Worm (Caenorhabditis elegans) whole organism, young adult: ENCODE measurements around the gene cpin-1.
A peak's percentile ranks its signal among the peaks of the same experiment; 100 is the strongest.

ENCODE experiments used
- B0336.3 ChIP-seq: fragments of 200-800 bp; sonication (Bioruptor generic); IDR thresholded peaks from 2 replicates; pipeline ENCODE4 v1.3.6; 2022; ENCODE audit warnings: missing genetic modification characterization, missing compliant biosample characterization
- C06A6.2 ChIP-seq: fragments of 200-800 bp; sonication (Bioruptor generic); conservative IDR thresholded peaks from 2 replicates; pipeline ENCODE4 v1.3.6; 2022; ENCODE audit warnings: missing genetic modification characterization, missing compliant biosample characterization
- C17E4.6 ChIP-seq: fragments of 200-800 bp; sonication (Bioruptor generic); IDR thresholded peaks from 2 replicates; pipeline ENCODE4 v1.3.6; 2022; ENCODE audit warnings: missing genetic modification reagents, missing genetic modification characterization, missing compliant biosample characterization
- F39B2.1 ChIP-seq: fragments of 200-800 bp; sonication (Bioruptor generic); IDR thresholded peaks from 2 replicates; pipeline ENCODE4 v1.3.6; 2022; ENCODE audit warnings: missing genetic modification reagents, missing genetic modification characterization, missing compliant biosample characterization
- F52B5.7 ChIP-seq: sonication (generic microtip); optimal IDR thresholded peaks from 2 replicates; lab custom pipeline; 2016; ENCODE audit warnings: mild to moderate bottlenecking, missing genetic modification characterization, missing compliant biosample characterization
- K11D2.4 ChIP-seq: fragments of 200-800 bp; sonication (Bioruptor generic); IDR thresholded peaks from 2 replicates; pipeline ENCODE4 v1.3.6; 2022; ENCODE audit warnings: missing genetic modification reagents, missing genetic modification characterization, missing compliant biosample characterization
- Y53G8AR.9 ChIP-seq: fragments of 200-800 bp; sonication (Bioruptor generic); conservative IDR thresholded peaks from 2 replicates; pipeline ENCODE4 v1.3.6; 2022; ENCODE audit warnings: missing genetic modification reagents, missing genetic modification characterization, missing compliant biosample characterization
- Y56A3A.18 ChIP-seq: fragments of 200-800 bp; sonication (Bioruptor generic); IDR thresholded peaks from 2 replicates; pipeline ENCODE4 v1.3.6; 2022; ENCODE audit warnings: missing genetic modification reagents, missing genetic modification characterization, missing compliant biosample characterization
- Y95B8A.8 ChIP-seq: fragments of 200-800 bp; sonication (Bioruptor generic); IDR thresholded peaks from 2 replicates; pipeline ENCODE4 v1.3.6; 2022; ENCODE audit warnings: missing genetic modification reagents, missing genetic modification characterization, missing compliant biosample characterization
- ama-1 ChIP-seq, 3 experiments: fragments of 150-350 bp in 1 of 3; sonication (generic microtip) in 2 of 3; optimal IDR thresholded peaks; 2 replicates each; lab custom pipeline; 2014 to 2018; ENCODE audit warnings: missing biosample characterization in 2 of 3, missing genetic modification characterization in 2 of 3, missing genetic modification reagents in 2 of 3
- bed-2 ChIP-seq: fragments of 200-800 bp; sonication (Bioruptor generic); IDR thresholded peaks from 2 replicates; pipeline ENCODE4 v1.3.6; 2022; ENCODE audit warnings: missing genetic modification reagents, missing genetic modification characterization, missing compliant biosample characterization
- ccch-3 ChIP-seq: fragments of 200-800 bp; sonication (Bioruptor generic); optimal IDR thresholded peaks from 2 replicates; lab custom pipeline; 2018; ENCODE audit warnings: mild to moderate bottlenecking, missing genetic modification characterization, missing compliant biosample characterization
- cebp-2 ChIP-seq: fragments of 200-800 bp; sonication (Bioruptor generic); IDR thresholded peaks from 2 replicates; pipeline ENCODE4 v1.3.6; 2022; ENCODE audit warnings: missing genetic modification characterization, missing compliant biosample characterization
- ceh-40 ChIP-seq: fragments of 200-800 bp; sonication (Bioruptor generic); IDR thresholded peaks from 2 replicates; pipeline ENCODE4 v1.3.6; 2022; ENCODE audit warnings: missing genetic modification characterization, missing compliant biosample characterization
- ceh-58 ChIP-seq: fragments of 200-800 bp; sonication (Bioruptor generic); IDR thresholded peaks from 2 replicates; pipeline ENCODE4 v1.3.6; 2022; ENCODE audit warnings: missing genetic modification characterization, missing compliant biosample characterization
- die-1 ChIP-seq: sonication (generic microtip); optimal IDR thresholded peaks from 2 replicates; lab custom pipeline; 2016; ENCODE audit warnings: missing genotype, mild to moderate bottlenecking, missing genetic modification characterization, missing compliant biosample characterization
- dpl-1 ChIP-seq: fragments of 150-350 bp; optimal IDR thresholded peaks from 2 replicates; lab custom pipeline; 2014; ENCODE audit warnings: missing biosample characterization, missing genetic modification reagents, missing genetic modification characterization
- fkh-3 ChIP-seq: sonication (generic microtip); optimal IDR thresholded peaks from 2 replicates; lab custom pipeline; 2016; ENCODE audit warnings: mild to moderate bottlenecking, missing genetic modification characterization, missing compliant biosample characterization
- gei-17 ChIP-seq: fragments of 200-800 bp; sonication (Bioruptor generic); optimal IDR thresholded peaks from 2 replicates; lab custom pipeline; 2018; ENCODE audit warnings: mild to moderate bottlenecking, missing genetic modification characterization, missing compliant biosample characterization
- hrde-1 ChIP-seq: sonication (generic microtip); optimal IDR thresholded peaks from 2 replicates; lab custom pipeline; 2016; ENCODE audit warnings: missing genetic modification characterization, mild to moderate bottlenecking, missing compliant biosample characterization, moderate library complexity, missing genotype, missing genetic modification reagents, borderline replicate concordance
- hsf-1 ChIP-seq: fragments of 200-800 bp; sonication (Bioruptor generic); IDR thresholded peaks from 2 replicates; pipeline ENCODE4 v1.3.6; 2022; ENCODE audit warnings: missing genetic modification reagents, missing genetic modification characterization, missing compliant biosample characterization
- let-526 ChIP-seq: fragments of 200-800 bp; sonication (Bioruptor generic); IDR thresholded peaks from 2 replicates; pipeline ENCODE4 v1.3.6; 2022; ENCODE audit warnings: missing genetic modification reagents, missing genetic modification characterization, missing compliant biosample characterization
- lin-40 ChIP-seq: sonication (generic microtip); optimal IDR thresholded peaks from 2 replicates; lab custom pipeline; 2016; ENCODE audit warnings: missing genetic modification characterization, mild to moderate bottlenecking, missing compliant biosample characterization, missing genotype, missing genetic modification reagents
- lin-54 ChIP-seq: fragments of 200-800 bp; sonication (Bioruptor generic); optimal IDR thresholded peaks from 2 replicates; lab custom pipeline; 2018; ENCODE audit warnings: mild to moderate bottlenecking, missing genetic modification characterization, missing compliant biosample characterization
- lsy-27 ChIP-seq: sonication (generic microtip); optimal IDR thresholded peaks from 2 replicates; lab custom pipeline; 2017; ENCODE audit warnings: missing genetic modification characterization, mild to moderate bottlenecking, missing compliant biosample characterization, antibody characterized with exemption, missing genotype, borderline replicate concordance; ENCODE audit not compliant: insufficient read depth
- madf-10 ChIP-seq: sonication (generic microtip); optimal IDR thresholded peaks from 2 replicates; lab custom pipeline; 2016; ENCODE audit warnings: mild to moderate bottlenecking, missing genetic modification characterization, missing compliant biosample characterization
- madf-3 ChIP-seq: fragments of 200-800 bp; sonication (Bioruptor generic); IDR thresholded peaks from 2 replicates; pipeline ENCODE4 v1.3.6; 2022; ENCODE audit warnings: missing genetic modification reagents, missing genetic modification characterization, missing compliant biosample characterization
- mcd-1 ChIP-seq: fragments of 200-800 bp; sonication (Bioruptor generic); IDR thresholded peaks from 2 replicates; pipeline ENCODE4 v1.3.6; 2022; ENCODE audit warnings: missing genetic modification reagents, missing genetic modification characterization, missing compliant biosample characterization
- mel-28 ChIP-seq: sonication (generic microtip); optimal IDR thresholded peaks from 2 replicates; lab custom pipeline; 2016; ENCODE audit warnings: borderline replicate concordance, mild to moderate bottlenecking, missing genetic modification characterization, missing compliant biosample characterization
- nfyb-1 ChIP-seq: fragments of 200-800 bp; sonication (Bioruptor generic); IDR thresholded peaks from 2 replicates; pipeline ENCODE4 v1.3.6; 2022; ENCODE audit warnings: missing genetic modification reagents, missing genetic modification characterization, missing compliant biosample characterization
- nhr-120 ChIP-seq: fragments of 200-800 bp; sonication (Bioruptor generic); IDR thresholded peaks from 2 replicates; pipeline ENCODE4 v1.3.6; 2022; ENCODE audit warnings: missing genetic modification characterization, missing compliant biosample characterization
- nhr-80 ChIP-seq: sonication (generic microtip); optimal IDR thresholded peaks from 2 replicates; lab custom pipeline; 2016; ENCODE audit warnings: missing genetic modification characterization, missing compliant biosample characterization
- nhr-90 ChIP-seq: sonication (generic microtip); optimal IDR thresholded peaks from 2 replicates; lab custom pipeline; 2016; ENCODE audit warnings: missing genotype, mild to moderate bottlenecking, missing genetic modification characterization, missing compliant biosample characterization
- pbrm-1 ChIP-seq: fragments of 200-800 bp; sonication (Bioruptor generic); IDR thresholded peaks from 2 replicates; pipeline ENCODE4 v1.3.6; 2022; ENCODE audit warnings: missing genetic modification reagents, missing genetic modification characterization, missing compliant biosample characterization
- pha-4 ChIP-seq: fragments of 150-350 bp; sonication (generic microtip); optimal IDR thresholded peaks from 2 replicates; lab custom pipeline; 2014; ENCODE audit warnings: missing biosample characterization, missing genetic modification reagents, missing genetic modification characterization
- rcor-1 ChIP-seq: fragments of 200-800 bp; sonication (Bioruptor generic); IDR thresholded peaks from 2 replicates; pipeline ENCODE4 v1.3.6; 2022; ENCODE audit warnings: missing genetic modification reagents, missing genetic modification characterization, missing compliant biosample characterization
- rec-8 ChIP-seq, 2 experiments: sonication (generic microtip); optimal IDR thresholded peaks; 2 replicates each; lab custom pipeline; 2016; ENCODE audit warnings: mild to moderate bottlenecking in 2 of 2, missing genetic modification characterization in 2 of 2, missing genetic modification reagents in 2 of 2, missing genotype in 2 of 2, missing biosample characterization in 1 of 2, missing compliant biosample characterization in 1 of 2, moderate library complexity in 1 of 2
- snpc-3.4 ChIP-seq: sonication (generic microtip); optimal IDR thresholded peaks from 2 replicates; lab custom pipeline; 2017; ENCODE audit warnings: missing genetic modification characterization, mild to moderate bottlenecking, missing compliant biosample characterization, antibody characterized with exemption, moderate library complexity, missing genotype, missing genetic modification reagents
- snpc-4 ChIP-seq, 5 experiments: fragments of 150-350 bp in 1 of 5; sonication (generic microtip) in 4 of 5; optimal IDR thresholded peaks; 2 replicates each; lab custom pipeline; 2014 to 2018; ENCODE audit warnings: missing genetic modification characterization in 5 of 5, missing biosample characterization in 3 of 5, antibody characterized with exemption in 2 of 5, mild to moderate bottlenecking in 2 of 5, missing compliant biosample characterization in 2 of 5, missing genotype in 2 of 5, moderate library complexity in 2 of 5, missing genetic modification reagents in 1 of 5
- somi-1 ChIP-seq: fragments of 200-800 bp; sonication (Bioruptor generic); optimal IDR thresholded peaks from 2 replicates; lab custom pipeline; 2018; ENCODE audit warnings: mild to moderate bottlenecking, missing genetic modification characterization, missing compliant biosample characterization
- unc-62 ChIP-seq: fragments of 150-350 bp; optimal IDR thresholded peaks from 2 replicates; lab custom pipeline; 2014; ENCODE audit warnings: missing biosample characterization, missing genetic modification reagents, missing genetic modification characterization
- zfh-2 ChIP-seq: fragments of 200-800 bp; sonication (Bioruptor generic); conservative IDR thresholded peaks from 2 replicates; pipeline ENCODE4 v1.3.6; 2022; ENCODE audit warnings: missing genetic modification reagents, missing genetic modification characterization, missing compliant biosample characterization
- ztf-25 ChIP-seq: fragments of 200-800 bp; sonication (Bioruptor generic); IDR thresholded peaks from 2 replicates; pipeline ENCODE4 v1.3.6; 2022; ENCODE audit warnings: missing genetic modification reagents, missing genetic modification characterization, missing compliant biosample characterization
- ztf-3 ChIP-seq: fragments of 200-800 bp; sonication (Bioruptor generic); optimal IDR thresholded peaks from 2 replicates; lab custom pipeline; 2018; ENCODE audit warnings: mild to moderate bottlenecking, missing genetic modification characterization, missing compliant biosample characterization

cpin-1 gene

DNA sequence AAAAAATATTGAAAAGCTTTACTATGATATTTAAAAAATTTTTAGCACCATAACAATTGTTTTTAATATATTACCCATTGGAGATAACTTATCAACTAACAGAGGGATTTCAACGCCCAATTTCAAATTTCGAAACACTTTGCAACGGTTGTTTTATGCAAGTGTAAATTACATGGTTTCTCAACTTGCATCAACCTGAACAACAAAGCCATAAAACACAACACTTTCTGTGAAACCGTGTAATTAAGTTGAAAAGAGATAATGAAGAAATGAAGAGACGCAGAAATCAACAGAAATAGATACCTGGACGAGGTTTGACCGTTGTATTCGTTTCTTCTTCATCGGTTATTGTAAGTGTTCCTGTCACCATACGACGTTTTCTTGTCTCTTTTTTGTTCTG is at the start of gene cpin-1:
Gene cpin-1 (plus strand): TSS at position 301 of the 400 bp plus-strand sequence.
- TF ChIP-seq K11D2.4 (GFP tag; lab: Robert Waterston, UW) (no peak), madf-10 (tag; lab: Kevin White, UChicago) (no peak), rcor-1 (no peak), fkh-3 (tag; lab: Kevin White, UChicago) (no peak), madf-3 (GFP tag; lab: Robert Waterston, UW) (no peak), somi-1 (GFP tag; lab: Kevin White, UChicago) (no peak), snpc-3.4 (tag; lab: Kevin White, UChicago) (no peak), rec-8 (tag; optimal IDR thresholded peaks at IDR 0.05; lab: Kevin White, UChicago) (no peak), cebp-2 (GFP tag; lab: Robert Waterston, UW) (no peak), F52B5.7 (tag; lab: Kevin White, UChicago) (no peak), pha-4 (no peak), hsf-1 (GFP tag; lab: Robert Waterston, UW) (no peak), lsy-27 (tag; lab: Kevin White, UChicago) (no peak), nhr-90 (tag; lab: Kevin White, UChicago) (no peak), ztf-25 (GFP tag; lab: Robert Waterston, UW) (no peak), C06A6.2 (no peak)

DNA sequence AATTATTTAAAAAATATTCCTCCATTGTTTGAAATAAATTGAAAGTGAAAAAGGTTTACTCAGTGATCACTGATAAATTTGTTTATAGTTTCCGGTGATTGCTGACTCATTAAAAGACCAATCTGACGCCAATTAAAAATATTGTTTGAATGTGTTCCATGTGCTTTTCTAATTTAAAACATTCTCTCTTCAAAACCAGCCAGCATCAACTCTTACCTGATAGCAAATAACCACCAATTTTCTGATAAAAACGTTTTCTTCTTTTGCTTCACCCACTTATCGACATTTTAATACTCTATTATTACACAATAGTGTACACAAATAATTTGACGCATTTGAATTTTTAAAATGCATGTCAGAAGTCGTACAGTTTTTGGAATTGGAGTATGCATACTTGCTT is 48.8 kb upstream of the cpin-1 start, which contains the start of gene F56D5.6:
Gene F56D5.6 (plus strand): TSS at position 208 of the 400 bp plus-strand sequence.
- TF ChIP-seq Y95B8A.8 (GFP tag; lab: Robert Waterston, UW) (no peak), nhr-80 (peak; percentile 66)

DNA sequence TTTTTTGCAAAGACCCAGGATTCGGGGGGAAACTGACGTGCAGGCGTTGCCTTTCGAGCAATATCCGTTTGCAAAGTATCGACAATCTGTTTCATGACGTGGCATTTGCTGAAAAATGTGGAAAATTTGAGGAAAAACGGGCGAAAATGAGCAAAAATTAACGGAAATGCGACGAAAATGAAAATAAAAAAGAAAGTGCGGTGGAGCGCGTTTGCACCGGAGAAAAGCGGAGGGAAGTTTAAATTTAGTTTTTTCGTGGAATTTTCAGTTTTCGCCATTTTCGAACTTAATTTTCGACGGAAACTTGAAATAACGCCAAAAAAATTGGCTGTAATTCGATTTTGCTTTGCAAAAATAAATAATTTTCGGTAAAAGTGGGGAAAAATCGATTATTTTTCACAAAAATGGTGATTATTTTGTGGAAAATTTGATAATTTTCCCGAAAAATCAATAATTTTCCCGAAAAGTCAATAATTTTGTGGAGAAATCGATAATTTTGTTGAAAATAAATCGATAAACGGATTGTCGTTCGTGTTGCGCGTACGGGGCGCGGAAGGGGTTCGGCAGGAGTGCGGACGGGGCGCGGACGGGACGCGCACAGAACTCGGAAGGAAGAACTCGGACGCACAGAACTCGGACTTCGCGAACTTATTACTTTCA is 46.6 kb upstream of the cpin-1 start:
- TF ChIP-seq gei-17 (GFP tag; lab: Kevin White, UChicago) (no peak), lin-54 (GFP tag; lab: Kevin White, UChicago) (peak; percentile 84), ama-1 (optimal IDR thresholded peaks at IDR 0.05; lab: Kevin White, UChicago) (no peak), ama-1 (GFP tag; optimal IDR thresholded peaks at IDR 0.05; lab: Kevin White, UChicago) (no peak), bed-2 (GFP tag; lab: Robert Waterston, UW) (no peak), lin-40 (no peak), ztf-3 (GFP tag; lab: Kevin White, UChicago) (no peak), nhr-120 (GFP tag; lab: Robert Waterston, UW) (no peak), let-526 (GFP tag; lab: Robert Waterston, UW) (no peak), hsf-1 (GFP tag; lab: Robert Waterston, UW) (no peak), Y56A3A.18 (0 out of 2 replicates have a peak, but pooled peaks have one; percentile 19), Y95B8A.8 (GFP tag; lab: Robert Waterston, UW) (no peak), snpc-4 (GFP tag; optimal IDR thresholded peaks at IDR 0.05; lab: Kevin White, UChicago) (no peak), snpc-4 (tag; optimal IDR thresholded peaks at IDR 0.05; lab: Kevin White, UChicago) (no peak), nfyb-1 (GFP tag; lab: Robert Waterston, UW) (no peak), B0336.3 (no peak), pbrm-1 (GFP tag; lab: Robert Waterston, UW) (no peak), C17E4.6 (no peak), dpl-1 (GFP tag; lab: Kevin White, UChicago) (peak; percentile 29), zfh-2 (GFP tag; lab: Robert Waterston, UW) (peak; percentile 58; the same call in 1 of the 2 replicates), ceh-58 (GFP tag; lab: Robert Waterston, UW) (no peak), ceh-40 (GFP tag; lab: Robert Waterston, UW) (no peak), Y53G8AR.9 (GFP tag; lab: Robert Waterston, UW) (no peak), mel-28 (tag; lab: Kevin White, UChicago) (no peak), unc-62 (GFP tag; lab: Kevin White, UChicago) (no peak), hrde-1 (tag; lab: Kevin White, UChicago) (no peak), mcd-1 (GFP tag; lab: Robert Waterston, UW) (peak; percentile 96), die-1 (tag; lab: Kevin White, UChicago) (no peak), F39B2.1 (GFP tag; lab: Robert Waterston, UW) (no peak), ccch-3 (no peak)
